Fruit fly (Drosophila melanogaster) whole organism, prepupa: ENCODE results near the gene aub.

Experiments used
- CG10669 ChIP-seq: fragments of 200-800 bp; sonication (Bioruptor generic); optimal IDR thresholded peaks from 3 replicates; lab custom pipeline; 2018; ENCODE audit warnings: missing biosample characterization, mild to moderate bottlenecking, missing genetic modification characterization, moderate library complexity
- CG11294 ChIP-seq: fragments of 200-800 bp; sonication (Bioruptor generic); IDR thresholded peaks from 2 replicates; pipeline ENCODE4 v1.3.6; 2022; ENCODE audit warnings: missing biosample characterization, missing genetic modification characterization
- CG11902 ChIP-seq: fragments of 200-800 bp; sonication (Bioruptor generic); optimal IDR thresholded peaks from 3 replicates; lab custom pipeline; 2016; ENCODE audit warnings: missing biosample characterization, missing genetic modification characterization
- CG15336 ChIP-seq: fragments of 200-800 bp; sonication (Bioruptor generic); IDR thresholded peaks from 2 replicates; pipeline ENCODE4 v1.3.6; 2022; ENCODE audit warnings: missing biosample characterization, missing genetic modification characterization
- CG1621 ChIP-seq: fragments of 200-800 bp; sonication (Bioruptor generic); optimal IDR thresholded peaks from 3 replicates; lab custom pipeline; 2018; ENCODE audit warnings: missing biosample characterization, mild to moderate bottlenecking, missing genetic modification characterization
- CG3032 ChIP-seq: fragments of 200-800 bp; optimal IDR thresholded peaks from 2 replicates; lab custom pipeline; 2019; ENCODE audit warnings: missing biosample characterization, mild to moderate bottlenecking, missing genetic modification characterization, moderate library complexity
- CG32006 ChIP-seq: fragments of 200-800 bp; sonication (Bioruptor generic); optimal IDR thresholded peaks from 3 replicates; lab custom pipeline; 2017; ENCODE audit warnings: missing biosample characterization, mild to moderate bottlenecking, missing genetic modification characterization
- CG34406 ChIP-seq: fragments of 200-800 bp; sonication (Bioruptor generic); optimal IDR thresholded peaks from 3 replicates; lab custom pipeline; 2016; ENCODE audit warnings: missing biosample characterization, missing genetic modification characterization
- CG3919 ChIP-seq: fragments of 200-800 bp; sonication (Bioruptor generic); optimal IDR thresholded peaks from 3 replicates; lab custom pipeline; 2016; ENCODE audit warnings: missing biosample characterization, missing genetic modification characterization
- CG4318 ChIP-seq: fragments of 200-800 bp; sonication (Bioruptor generic); optimal IDR thresholded peaks from 3 replicates; lab custom pipeline; 2017; ENCODE audit warnings: missing biosample characterization, mild to moderate bottlenecking, missing genetic modification characterization
- CG6163 ChIP-seq: fragments of 200-800 bp; sonication (Bioruptor generic); IDR thresholded peaks from 3 replicates; pipeline ENCODE4 v1.3.6; 2022; ENCODE audit warnings: missing biosample characterization, missing genetic modification characterization
- CG6276 ChIP-seq: fragments of 200-800 bp; sonication (Bioruptor generic); optimal IDR thresholded peaks from 2 replicates; lab custom pipeline; 2017; ENCODE audit warnings: missing biosample characterization, mild to moderate bottlenecking, missing genetic modification characterization
- CG6808 ChIP-seq: fragments of 200-800 bp; sonication (Bioruptor generic); optimal IDR thresholded peaks from 3 replicates; lab custom pipeline; 2017; ENCODE audit warnings: missing biosample characterization, missing genetic modification characterization, mild to moderate bottlenecking, moderate library complexity, missing genetic modification reagents
- CG6854 ChIP-seq: fragments of 200-800 bp; sonication (Bioruptor generic); optimal IDR thresholded peaks from 2 replicates; lab custom pipeline; 2017; ENCODE audit warnings: missing biosample characterization, mild to moderate bottlenecking, missing genetic modification characterization
- CG7368 ChIP-seq: fragments of 200-800 bp; sonication (Bioruptor generic); optimal IDR thresholded peaks from 3 replicates; lab custom pipeline; 2016; ENCODE audit warnings: missing biosample characterization, missing genetic modification characterization
- CG8119 ChIP-seq: fragments of 200-800 bp; sonication (Bioruptor generic); IDR thresholded peaks from 3 replicates; pipeline ENCODE4 v1.3.6; 2022; ENCODE audit warnings: missing biosample characterization, missing genetic modification characterization
- CG8632 ChIP-seq: fragments of 200-800 bp; sonication (Bioruptor generic); optimal IDR thresholded peaks from 3 replicates; lab custom pipeline; 2016; ENCODE audit warnings: missing biosample characterization, missing genetic modification characterization
- CG9139 ChIP-seq: fragments of 200-800 bp; sonication (Bioruptor generic); optimal IDR thresholded peaks from 3 replicates; lab custom pipeline; 2017; ENCODE audit warnings: missing biosample characterization, mild to moderate bottlenecking, missing genetic modification characterization
- Eip93F ChIP-seq: fragments of 200-800 bp; sonication (Bioruptor generic); optimal IDR thresholded peaks from 2 replicates; lab custom pipeline; 2016; ENCODE audit warnings: missing biosample characterization, mild to moderate bottlenecking, missing genetic modification characterization
- Ets21C ChIP-seq: fragments of 200-800 bp; sonication (Bioruptor generic); optimal IDR thresholded peaks from 3 replicates; lab custom pipeline; 2016; ENCODE audit warnings: missing biosample characterization, missing genetic modification characterization
- Ets96B ChIP-seq: fragments of 200-800 bp; optimal IDR thresholded peaks from 2 replicates; lab custom pipeline; 2019; ENCODE audit warnings: missing biosample characterization, mild to moderate bottlenecking, missing genetic modification characterization, moderate library complexity
- Gug ChIP-seq: fragments of 200-800 bp; sonication (Bioruptor generic); IDR thresholded peaks from 2 replicates; pipeline ENCODE4 v1.3.6; 2022; ENCODE audit warnings: missing biosample characterization, missing genetic modification characterization
- Hr38 ChIP-seq: sonication (Bioruptor generic); optimal IDR thresholded peaks from 2 replicates; lab custom pipeline; 2016; ENCODE audit warnings: missing biosample characterization, missing genetic modification characterization
- Hr4 ChIP-seq: fragments of 200-800 bp; sonication (Bioruptor generic); optimal IDR thresholded peaks from 3 replicates; lab custom pipeline; 2016; ENCODE audit warnings: missing biosample characterization, missing genetic modification characterization
- Lpt ChIP-seq: fragments of 200-800 bp; sonication (Bioruptor generic); optimal IDR thresholded peaks from 3 replicates; lab custom pipeline; 2016; ENCODE audit warnings: missing biosample characterization, missing genetic modification characterization
- Met ChIP-seq: fragments of 200-800 bp; sonication (Bioruptor generic); optimal IDR thresholded peaks from 3 replicates; lab custom pipeline; 2016; ENCODE audit warnings: missing biosample characterization, missing genetic modification characterization
- Smox ChIP-seq: fragments of 200-800 bp; sonication (Bioruptor generic); optimal IDR thresholded peaks from 3 replicates; lab custom pipeline; 2016; ENCODE audit warnings: missing biosample characterization, missing genetic modification characterization
- Sox102F ChIP-seq: fragments of 200-800 bp; sonication (Bioruptor generic); optimal IDR thresholded peaks from 2 replicates; lab custom pipeline; 2016; ENCODE audit warnings: missing biosample characterization, mild to moderate bottlenecking, missing genetic modification characterization
- Sox14 ChIP-seq: fragments of 200-800 bp; sonication (Bioruptor generic); optimal IDR thresholded peaks from 3 replicates; lab custom pipeline; 2016; ENCODE audit warnings: missing biosample characterization, missing genetic modification characterization
- Sox15 ChIP-seq: fragments of 200-800 bp; sonication (Bioruptor generic); optimal IDR thresholded peaks from 3 replicates; lab custom pipeline; 2016; ENCODE audit warnings: missing biosample characterization, missing genetic modification characterization
- achi ChIP-seq: fragments of 200-800 bp; sonication (Bioruptor generic); optimal IDR thresholded peaks from 3 replicates; lab custom pipeline; 2016; ENCODE audit warnings: missing biosample characterization, missing genetic modification characterization
- acj6 ChIP-seq: fragments of 200-800 bp; sonication (Bioruptor generic); optimal IDR thresholded peaks from 3 replicates; lab custom pipeline; 2016; ENCODE audit warnings: missing biosample characterization, missing genetic modification characterization
- cyc ChIP-seq: fragments of 200-800 bp; sonication (Bioruptor generic); optimal IDR thresholded peaks from 3 replicates; lab custom pipeline; 2016; ENCODE audit warnings: missing biosample characterization, missing genetic modification characterization
- dac ChIP-seq: fragments of 200-800 bp; sonication (Bioruptor generic); optimal IDR thresholded peaks from 2 replicates; lab custom pipeline; 2017; ENCODE audit warnings: missing biosample characterization, mild to moderate bottlenecking, missing genetic modification characterization
- dsx ChIP-seq: fragments of 200-800 bp; optimal IDR thresholded peaks from 3 replicates; lab custom pipeline; 2019; ENCODE audit warnings: missing biosample characterization, mild to moderate bottlenecking, missing genetic modification characterization, moderate library complexity; ENCODE audit not compliant: poor library complexity, severe bottlenecking
- eg ChIP-seq: fragments of 200-800 bp; sonication (Bioruptor generic); IDR thresholded peaks from 3 replicates; pipeline ENCODE4 v1.3.6; 2022; ENCODE audit warnings: missing biosample characterization, missing genetic modification characterization
- esn ChIP-seq: fragments of 200-800 bp; sonication (Bioruptor generic); optimal IDR thresholded peaks from 2 replicates; lab custom pipeline; 2016; ENCODE audit warnings: missing biosample characterization, mild to moderate bottlenecking, missing genetic modification characterization, moderate library complexity
- fd59A ChIP-seq: fragments of 200-800 bp; sonication (Bioruptor generic); optimal IDR thresholded peaks from 2 replicates; lab custom pipeline; 2017; ENCODE audit warnings: missing biosample characterization, mild to moderate bottlenecking, missing genetic modification characterization, missing genetic modification reagents
- fd85E ChIP-seq: fragments of 200-800 bp; sonication (Bioruptor generic); optimal IDR thresholded peaks from 3 replicates; lab custom pipeline; 2016; ENCODE audit warnings: missing biosample characterization, missing genetic modification characterization
- fkh ChIP-seq: fragments of 200-800 bp; sonication (Bioruptor generic); optimal IDR thresholded peaks from 3 replicates; lab custom pipeline; 2017; ENCODE audit warnings: missing biosample characterization, mild to moderate bottlenecking, missing genetic modification characterization, moderate library complexity
- lz ChIP-seq: fragments of 200-800 bp; sonication (Bioruptor generic); optimal IDR thresholded peaks from 3 replicates; lab custom pipeline; 2016; ENCODE audit warnings: missing biosample characterization, missing genetic modification characterization
- net ChIP-seq: fragments of 200-800 bp; sonication (Bioruptor generic); optimal IDR thresholded peaks from 3 replicates; lab custom pipeline; 2016; ENCODE audit warnings: missing biosample characterization, missing genetic modification characterization
- pdm3 ChIP-seq: fragments of 200-800 bp; sonication (Bioruptor generic); optimal IDR thresholded peaks from 3 replicates; lab custom pipeline; 2016; ENCODE audit warnings: missing biosample characterization, missing genetic modification characterization
- salr ChIP-seq, 2 experiments: fragments of 200-800 bp; sonication (Bioruptor generic); optimal IDR thresholded peaks; 3 replicates each; lab custom pipeline; 2016 to 2018; ENCODE audit warnings: missing biosample characterization in 2 of 2, missing genetic modification characterization in 2 of 2, mild to moderate bottlenecking in 1 of 2
- spab ChIP-seq: fragments of 200-800 bp; sonication (Bioruptor generic); optimal IDR thresholded peaks from 2 replicates; lab custom pipeline; 2017; ENCODE audit warnings: missing biosample characterization, mild to moderate bottlenecking, missing genetic modification characterization, missing genetic modification reagents
- ss ChIP-seq, 2 experiments: fragments of 200-800 bp; sonication (Bioruptor generic); optimal IDR thresholded peaks; 2 replicates in 1 of 2; 3 replicates in 1 of 2; lab custom pipeline; 2017 to 2018; ENCODE audit warnings: mild to moderate bottlenecking in 2 of 2, missing biosample characterization in 2 of 2, missing genetic modification characterization in 2 of 2, moderate library complexity in 1 of 2
- svp ChIP-seq: fragments of 200-800 bp; sonication (Bioruptor generic); peaks from one replicate; lab custom pipeline; 2016; ENCODE audit warnings: missing biosample characterization, missing genetic modification characterization
- topi ChIP-seq: fragments of 200-800 bp; sonication (Bioruptor generic); optimal IDR thresholded peaks from 3 replicates; lab custom pipeline; 2016; ENCODE audit warnings: missing biosample characterization, missing genetic modification characterization
- vri ChIP-seq: fragments of 200-800 bp; sonication (Bioruptor generic); optimal IDR thresholded peaks from 3 replicates; lab custom pipeline; 2016; ENCODE audit warnings: missing biosample characterization, mild to moderate bottlenecking, missing genetic modification characterization

aub gene

DNA sequence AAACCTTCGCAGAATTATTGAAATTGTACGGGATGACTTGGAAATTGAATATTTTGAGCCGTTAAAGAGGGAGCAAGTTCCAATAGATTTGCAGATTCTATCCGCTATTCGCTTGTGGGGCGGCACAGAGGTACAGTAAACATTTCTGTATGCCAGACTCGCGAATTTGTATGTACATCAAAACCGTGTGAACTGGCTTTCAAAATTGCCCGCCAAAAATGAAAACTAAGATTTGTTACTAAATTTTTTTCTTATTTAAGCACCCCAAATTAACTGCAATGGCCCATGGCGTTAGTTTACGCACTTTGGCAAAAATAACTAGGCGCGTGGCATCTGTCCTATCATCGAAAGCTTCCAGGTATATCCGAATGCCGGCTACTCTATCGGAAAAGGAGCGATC, 13.2 kb downstream of the aub start:
- TF ChIP-seq spab (GFP tag; lab: Kevin White, UChicago), result no peak
- no peak for TF ChIP-seq CG8632 (GFP tag; lab: Kevin White, UChicago)
- TF ChIP-seq salr (GFP tag; optimal IDR thresholded peaks at IDR 0.05; lab: Kevin White, UChicago), result no peak
- no peak for TF ChIP-seq Lpt
- TF ChIP-seq CG32006 (GFP tag; lab: Kevin White, UChicago), result no peak
- no peak for TF ChIP-seq vri (GFP tag; lab: Kevin White, UChicago)
- no peak for TF ChIP-seq fd59A (GFP tag; lab: Kevin White, UChicago)

DNA sequence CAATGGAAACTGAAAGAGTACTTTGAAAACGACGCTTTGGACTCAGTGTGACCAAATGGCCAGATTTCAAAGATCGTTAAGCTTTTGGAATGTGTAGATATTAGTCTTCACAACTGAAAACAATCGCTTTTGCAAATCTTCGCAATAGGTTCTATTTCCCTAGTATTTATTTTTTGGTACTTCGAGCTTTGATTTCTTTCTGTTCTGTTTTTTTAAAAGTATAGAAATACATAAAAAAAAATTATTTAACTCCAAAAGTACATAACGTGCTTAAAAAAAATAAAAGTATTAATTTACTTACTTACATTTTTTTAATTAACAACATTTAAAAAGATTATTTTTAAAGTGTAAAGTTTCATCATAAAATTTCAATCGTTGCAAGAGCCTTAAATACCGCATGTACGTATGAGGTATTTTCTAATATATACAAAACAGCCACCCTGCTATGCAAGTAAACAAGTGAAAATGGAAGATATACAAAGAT, 13.9 kb downstream of the aub start, which contains the start of the genes piwi and CG12253:
TSS of gene piwi (minus strand) at position 51 of the 484 bp plus-strand sequence.
TSS of gene CG12253 (plus strand) at position 437 of the 484 bp plus-strand sequence.
- TF ChIP-seq CG32006 (GFP tag; lab: Kevin White, UChicago), result no peak
- TF ChIP-seq Eip93F (GFP tag; lab: Kevin White, UChicago), result no peak
- peak; percentile 55 for TF ChIP-seq topi (GFP tag; lab: Kevin White, UChicago)
- peak; percentile 37 for TF ChIP-seq fd59A (GFP tag; lab: Kevin White, UChicago)
- TF ChIP-seq Sox102F (GFP tag; lab: Kevin White, UChicago), result no peak
- no peak for TF ChIP-seq Ets96B (tag; lab: Kevin White, UChicago)
- TF ChIP-seq Lpt, result no peak
- peak; percentile 50 for TF ChIP-seq Ets21C (GFP tag; lab: Kevin White, UChicago)
- peak; percentile 46 for TF ChIP-seq cyc (GFP tag; lab: Kevin White, UChicago)
- TF ChIP-seq CG11294 (GFP tag; lab: Robert Waterston, UW), result no peak
- no peak for TF ChIP-seq achi (GFP tag; lab: Kevin White, UChicago)
- TF ChIP-seq fkh (GFP tag; lab: Kevin White, UChicago), result peak; percentile 69
- TF ChIP-seq CG15336 (GFP tag; lab: Robert Waterston, UW), result peak; percentile 84
- no peak for TF ChIP-seq Gug
- no peak for TF ChIP-seq CG10669
- TF ChIP-seq CG1621 (tag; lab: Kevin White, UChicago), result no peak
- TF ChIP-seq pdm3 (GFP tag; lab: Kevin White, UChicago), result no peak
- TF ChIP-seq CG34406 (GFP tag; lab: Kevin White, UChicago), result no peak
- peak; percentile 88; the same call in 2 of the 3 replicates for TF ChIP-seq CG8119 (GFP tag; lab: Robert Waterston, UW)
- peak; percentile 34 for TF ChIP-seq Met (GFP tag; lab: Kevin White, UChicago)
- TF ChIP-seq dac, result peak; percentile 14
- peak; percentile 58 for TF ChIP-seq Hr4 (GFP tag; lab: Kevin White, UChicago)
- no peak for TF ChIP-seq CG7368
- TF ChIP-seq CG3919 (GFP tag; lab: Kevin White, UChicago), result no peak
- TF ChIP-seq lz, result peak; percentile 66
- peak; percentile 66 for TF ChIP-seq CG8632 (GFP tag; lab: Kevin White, UChicago)
- TF ChIP-seq esn (GFP tag; lab: Kevin White, UChicago), result peak; percentile 79
- TF ChIP-seq svp (GFP tag; lab: Kevin White, UChicago), result no peak
- no peak for TF ChIP-seq CG6276 (GFP tag; lab: Kevin White, UChicago)
- peak; percentile 79 for TF ChIP-seq CG4318 (GFP tag; lab: Kevin White, UChicago)
- peak; percentile 63 for TF ChIP-seq Sox15 (GFP tag; lab: Kevin White, UChicago)
- no peak for TF ChIP-seq net (GFP tag; lab: Kevin White, UChicago)
- no peak for TF ChIP-seq Smox (GFP tag; lab: Kevin White, UChicago)
- TF ChIP-seq salr (GFP tag; optimal IDR thresholded peaks at IDR 0.05; lab: Kevin White, UChicago), result no peak
- TF ChIP-seq CG6163 (GFP tag; lab: Robert Waterston, UW), result no peak; the same call in 2 of the 3 replicates
- no peak for TF ChIP-seq spab (GFP tag; lab: Kevin White, UChicago)
- peak; percentile 54 for TF ChIP-seq CG3032 (tag; lab: Kevin White, UChicago)
- peak; percentile 18 for TF ChIP-seq CG11902 (GFP tag; lab: Kevin White, UChicago)
- TF ChIP-seq acj6 (GFP tag; lab: Kevin White, UChicago), result peak; percentile 77
- TF ChIP-seq eg, result no peak
- TF ChIP-seq CG9139, result no peak
- no peak for TF ChIP-seq vri (GFP tag; lab: Kevin White, UChicago)
- no peak for TF ChIP-seq CG6808 (GFP tag; lab: Kevin White, UChicago)
- no peak for TF ChIP-seq ss (GFP tag; optimal IDR thresholded peaks at IDR 0.05; lab: Kevin White, UChicago)
- no peak for TF ChIP-seq Hr38 (GFP tag; lab: Kevin White, UChicago)
- TF ChIP-seq Sox14 (GFP tag; lab: Kevin White, UChicago), result no peak
- TF ChIP-seq fd85E (GFP tag; lab: Kevin White, UChicago), result no peak
- TF ChIP-seq dsx (GFP tag; lab: Kevin White, UChicago), result no peak
- no peak for TF ChIP-seq CG6854 (GFP tag; lab: Kevin White, UChicago)
